Worm (Caenorhabditis elegans): ENCODE data around the gene rsp-3.

Gene rsp-3

ce11 chrIII:12662186-12662585, 25.5 kb downstream of the rsp-3 start, which contains the start of gene tpst-1:
Gene tpst-1, minus strand, starts transcription at chrIII:12662286.
- TF ChIP-seq ztf-1 (GFP tag; conservative IDR thresholded peaks at IDR 0.05) = no peak
- TF ChIP-seq unc-62 (GFP tag; optimal IDR thresholded peaks at IDR 0.05) = no peak
- TF ChIP-seq unc-55 (GFP tag; optimal IDR thresholded peaks at IDR 0.05) = no peak
- no peak for TF ChIP-seq ceh-82 (tag; optimal IDR thresholded peaks at IDR 0.05)
- TF ChIP-seq nhr-11 (tag; optimal IDR thresholded peaks at IDR 0.05) = no peak
- no peak for TF ChIP-seq gmeb-1 (tag; optimal IDR thresholded peaks at IDR 0.05)
- no peak for TF ChIP-seq ceh-16 (tag; optimal IDR thresholded peaks at IDR 0.05)
- TF ChIP-seq C34F6.9 (tag; optimal IDR thresholded peaks at IDR 0.05) = no peak
- no peak for TF ChIP-seq sma-3 (GFP tag; optimal IDR thresholded peaks at IDR 0.05)
- TF ChIP-seq nhr-25 (tag; optimal IDR thresholded peaks at IDR 0.05) = no peak
- no peak for TF ChIP-seq peb-1 (tag; optimal IDR thresholded peaks at IDR 0.05)
- no peak for TF ChIP-seq egl-27 (tag; optimal IDR thresholded peaks at IDR 0.05)
- no peak for TF ChIP-seq nhr-21 (tag; optimal IDR thresholded peaks at IDR 0.05)
- TF ChIP-seq nhr-12 (tag; optimal IDR thresholded peaks at IDR 0.05) = no peak
- TF ChIP-seq nhr-6 (tag; optimal IDR thresholded peaks at IDR 0.05) = no peak
- TF ChIP-seq mab-5 (tag; optimal IDR thresholded peaks at IDR 0.05) = no peak
- no peak for TF ChIP-seq unc-39 (tag; optimal IDR thresholded peaks at IDR 0.05)
- no peak for TF ChIP-seq nhr-23 (tag; optimal IDR thresholded peaks at IDR 0.05)

DNA sequence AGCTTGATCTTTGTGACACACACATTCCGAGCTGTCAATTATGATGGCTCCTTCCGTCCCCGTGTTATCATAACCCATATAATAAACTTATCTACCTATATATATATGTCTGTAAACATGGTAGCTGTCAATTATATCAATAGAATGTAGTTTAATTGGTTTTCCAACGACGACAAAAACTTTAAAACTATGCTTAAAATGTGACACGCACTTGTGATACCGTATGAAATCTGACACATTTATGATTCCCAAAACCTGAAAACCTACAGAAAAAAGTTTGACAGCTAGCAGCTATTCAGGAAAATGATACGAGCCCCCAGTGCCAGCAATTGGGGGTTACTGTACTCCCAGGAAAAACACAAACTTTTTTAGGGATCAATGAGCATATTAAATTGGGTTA, 29.1 kb downstream of the rsp-3 start:
- TF ChIP-seq fos-1 (tag; optimal IDR thresholded peaks at IDR 0.05) = no peak
- TF ChIP-seq skn-1 (tag; optimal IDR thresholded peaks at IDR 0.05) = no peak
- no peak for TF ChIP-seq elt-1 (tag; optimal IDR thresholded peaks at IDR 0.05)
- TF ChIP-seq nhr-21 (tag; optimal IDR thresholded peaks at IDR 0.05) = no peak
- TF ChIP-seq aly-2 (tag; optimal IDR thresholded peaks at IDR 0.05) = no peak
- no peak for TF ChIP-seq ceh-82 (tag; optimal IDR thresholded peaks at IDR 0.05)
- TF ChIP-seq F13H6.1 (tag; optimal IDR thresholded peaks at IDR 0.05) = no peak
- TF ChIP-seq sma-3 (GFP tag; optimal IDR thresholded peaks at IDR 0.05) = no peak
- TF ChIP-seq lin-11 (tag; optimal IDR thresholded peaks at IDR 0.05) = no peak

DNA sequence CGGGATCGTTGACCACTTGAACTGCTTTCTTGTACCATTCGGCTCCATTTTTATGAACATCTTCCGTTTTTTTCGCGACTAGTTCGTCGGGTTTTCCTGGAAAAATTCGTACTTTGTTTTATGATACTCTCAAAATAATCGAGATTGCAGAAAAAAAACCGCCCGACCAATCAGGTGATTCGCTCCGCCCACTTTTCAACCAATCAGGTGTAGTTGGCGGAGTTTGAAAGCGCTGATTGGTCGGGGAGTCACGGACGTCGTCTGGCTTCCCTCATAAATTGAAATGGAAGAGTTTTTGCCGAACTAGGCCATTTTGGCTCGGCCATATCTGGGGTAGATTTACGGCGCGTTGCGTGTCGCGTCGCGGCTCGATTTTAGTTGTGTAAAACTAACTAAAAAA, 35.1 kb downstream of the rsp-3 start:
- TF ChIP-seq elt-1 (tag; optimal IDR thresholded peaks at IDR 0.05) (no peak), unc-62 (GFP tag; optimal IDR thresholded peaks at IDR 0.05) (no peak), lin-13 (GFP tag; optimal IDR thresholded peaks at IDR 0.05) (no peak), unc-55 (GFP tag; optimal IDR thresholded peaks at IDR 0.05) (no peak), nhr-21 (tag; optimal IDR thresholded peaks at IDR 0.05) (no peak), C34F6.9 (tag; optimal IDR thresholded peaks at IDR 0.05) (no peak), unc-39 (tag; optimal IDR thresholded peaks at IDR 0.05) (no peak), ztf-4 (tag; optimal IDR thresholded peaks at IDR 0.05) (no peak), dmd-4 (tag; optimal IDR thresholded peaks at IDR 0.05) (no peak), lin-11 (tag; optimal IDR thresholded peaks at IDR 0.05) (no peak), nhr-6 (tag; optimal IDR thresholded peaks at IDR 0.05) (no peak), sem-4 (tag; optimal IDR thresholded peaks at IDR 0.05) (no peak), nhr-25 (tag; optimal IDR thresholded peaks at IDR 0.05) (no peak), skn-1 (tag; optimal IDR thresholded peaks at IDR 0.05) (no peak), peb-1 (tag; optimal IDR thresholded peaks at IDR 0.05) (no peak), nhr-129 (tag; optimal IDR thresholded peaks at IDR 0.05) (no peak), mdl-1 (tag; optimal IDR thresholded peaks at IDR 0.05) (no peak), nhr-237 (tag; optimal IDR thresholded peaks at IDR 0.05) (no peak)

DNA sequence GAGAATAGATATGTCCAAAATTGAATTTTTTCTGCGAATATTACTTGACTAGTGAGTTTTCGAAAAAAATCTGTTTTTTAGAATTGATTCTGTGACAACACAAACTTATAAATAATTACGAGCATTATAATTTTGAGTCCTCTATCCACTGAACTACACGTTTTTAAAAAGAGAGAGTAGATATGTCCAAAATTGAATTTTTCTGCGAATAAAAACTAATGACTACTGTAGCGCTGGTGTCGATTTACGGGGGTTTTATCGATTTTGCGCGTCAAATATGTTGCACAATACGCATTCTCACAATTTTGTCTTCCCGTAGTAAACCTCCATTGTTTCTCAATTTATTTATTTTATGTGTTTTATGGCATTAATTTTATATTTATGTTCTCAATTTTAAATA, 35.8 kb downstream of the rsp-3 start:
- TF ChIP-seq ceh-16 (tag; optimal IDR thresholded peaks at IDR 0.05) (no peak), sma-9 (GFP tag; optimal IDR thresholded peaks at IDR 0.05) (no peak), sma-9 (tag; optimal IDR thresholded peaks at IDR 0.05) (no peak), snpc-4 (tag; optimal IDR thresholded peaks at IDR 0.05) (no peak), Y55F3AM.14 (GFP tag; optimal IDR thresholded peaks at IDR 0.05) (no peak), lsy-2 (tag; optimal IDR thresholded peaks at IDR 0.05) (no peak), R02D3.7 (tag; optimal IDR thresholded peaks at IDR 0.05) (no peak), F13H6.1 (tag; optimal IDR thresholded peaks at IDR 0.05) (no peak), skn-1 (tag; optimal IDR thresholded peaks at IDR 0.05) (no peak), egl-27 (tag; optimal IDR thresholded peaks at IDR 0.05) (no peak)

DNA sequence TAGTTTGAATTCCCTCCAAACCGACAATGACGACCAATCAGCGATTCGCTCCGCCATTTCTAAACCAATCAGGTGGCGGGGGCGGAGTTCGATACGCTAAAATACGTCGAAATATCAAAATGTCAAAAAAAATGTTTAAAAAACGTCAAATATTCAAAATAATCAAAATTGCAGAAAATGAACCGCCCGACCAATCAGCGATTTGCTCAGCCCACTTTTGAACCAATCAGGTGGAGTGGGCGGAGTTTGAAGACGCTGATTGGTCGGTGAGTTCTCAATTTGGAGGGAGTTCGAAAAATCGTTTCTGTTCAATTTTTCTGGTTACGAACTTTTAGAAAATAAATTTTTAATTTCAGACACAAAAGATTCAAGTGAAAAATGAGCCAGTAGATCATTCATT, 43.1 kb downstream of the rsp-3 start:
- TF ChIP-seq sma-3 (GFP tag; optimal IDR thresholded peaks at IDR 0.05) (no peak), aly-2 (tag; optimal IDR thresholded peaks at IDR 0.05) (no peak), mdl-1 (tag; optimal IDR thresholded peaks at IDR 0.05) (no peak), ama-1 (optimal IDR thresholded peaks at IDR 0.05) (no peak), peb-1 (tag; optimal IDR thresholded peaks at IDR 0.05) (no peak), dmd-4 (tag; optimal IDR thresholded peaks at IDR 0.05) (no peak)
